Fruit fly (Drosophila melanogaster) whole organism, embryonic: ENCODE measurements around the gene CG13837.

ENCODE experiments used
- Adf1 ChIP-seq: fragments of 200-800 bp; sonication (Bioruptor generic); IDR thresholded peaks from 2 replicates; pipeline ENCODE4 v1.3.6; 2022; ENCODE audit warnings: missing biosample characterization, missing genetic modification characterization
- B-H2 ChIP-seq: fragments of 200-800 bp; sonication (Bioruptor generic); optimal IDR thresholded peaks from 2 replicates; lab custom pipeline; 2018; ENCODE audit warnings: missing biosample characterization, mild to moderate bottlenecking, missing genetic modification characterization
- CG11093 ChIP-seq: fragments of 200-800 bp; sonication (Bioruptor generic); IDR thresholded peaks from 3 replicates; pipeline ENCODE4 v1.3.6; 2022; ENCODE audit warnings: missing biosample characterization, missing genetic modification characterization
- CG11456 ChIP-seq: fragments of 200-800 bp; sonication (Bioruptor generic); IDR thresholded peaks from 3 replicates; pipeline ENCODE4 v1.3.6; 2022; ENCODE audit warnings: missing biosample characterization, missing genetic modification characterization
- CG11560 ChIP-seq: fragments of 200-800 bp; sonication (Bioruptor generic); IDR thresholded peaks from 3 replicates; pipeline ENCODE4 v1.3.6; 2022; ENCODE audit warnings: missing biosample characterization, missing genetic modification characterization
- CG13894 ChIP-seq: fragments of 200-800 bp; sonication (Bioruptor generic); optimal IDR thresholded peaks from 3 replicates; lab custom pipeline; 2018; ENCODE audit warnings: missing biosample characterization, mild to moderate bottlenecking, missing genetic modification characterization, moderate library complexity
- CG16779 ChIP-seq: fragments of 200-800 bp; sonication (Bioruptor generic); IDR thresholded peaks from 2 replicates; pipeline ENCODE4 v1.3.6; 2022; ENCODE audit warnings: missing biosample characterization, missing genetic modification characterization
- CG17568 ChIP-seq: fragments of 200-800 bp; sonication (Bioruptor generic); optimal IDR thresholded peaks from 2 replicates; lab custom pipeline; 2018; ENCODE audit warnings: missing biosample characterization, mild to moderate bottlenecking, missing genetic modification characterization, moderate library complexity
- CG18476 ChIP-seq: fragments of 200-800 bp; sonication (Bioruptor generic); optimal IDR thresholded peaks from 2 replicates; lab custom pipeline; 2016; ENCODE audit warnings: missing biosample characterization, mild to moderate bottlenecking, missing genetic modification characterization
- CG2678 ChIP-seq: fragments of 200-800 bp; sonication (Bioruptor generic); optimal IDR thresholded peaks from 3 replicates; lab custom pipeline; 2019; ENCODE audit warnings: missing biosample characterization, mild to moderate bottlenecking, missing genetic modification characterization, moderate library complexity
- CG32532 ChIP-seq: fragments of 200-800 bp; sonication (Bioruptor generic); IDR thresholded peaks from 2 replicates; pipeline ENCODE4 v1.3.6; 2022; ENCODE audit warnings: missing biosample characterization, missing genetic modification characterization
- CG3407 ChIP-seq: fragments of 200-800 bp; sonication (Bioruptor generic); optimal IDR thresholded peaks from 2 replicates; lab custom pipeline; 2018; ENCODE audit warnings: missing biosample characterization, mild to moderate bottlenecking, missing genetic modification characterization
- CG3726 ChIP-seq: fragments of 200-800 bp; sonication (Bioruptor generic); IDR thresholded peaks from 3 replicates; pipeline ENCODE4, ENCODE4 v1.3.6; 2022; ENCODE audit warnings: missing biosample characterization, missing genetic modification characterization
- CG4820 ChIP-seq: fragments of 200-800 bp; sonication (Bioruptor generic); optimal IDR thresholded peaks from 3 replicates; lab custom pipeline; 2016; ENCODE audit warnings: missing biosample characterization, missing genetic modification characterization
- CG6683 ChIP-seq: fragments of 200-800 bp; sonication (Bioruptor generic); optimal IDR thresholded peaks from 2 replicates; lab custom pipeline; 2017; ENCODE audit warnings: missing biosample characterization, mild to moderate bottlenecking, missing genetic modification characterization, missing genetic modification reagents
- Dbx ChIP-seq: fragments of 200-800 bp; sonication (Bioruptor generic); IDR thresholded peaks from 3 replicates; pipeline ENCODE4 v1.3.6; 2022; ENCODE audit warnings: missing biosample characterization, missing genetic modification characterization
- Deaf1 ChIP-seq: fragments of 200-800 bp; optimal IDR thresholded peaks from 3 replicates; lab custom pipeline; 2019; ENCODE audit warnings: missing biosample characterization, mild to moderate bottlenecking, missing genetic modification characterization, moderate library complexity
- Doc3 ChIP-seq: fragments of 200-800 bp; sonication (Bioruptor generic); IDR thresholded peaks from 3 replicates; pipeline ENCODE4 v1.3.6; 2022; ENCODE audit warnings: missing biosample characterization, missing genetic modification characterization; ENCODE audit not compliant: partially characterized antibody
- GATAe ChIP-seq: fragments of 200-800 bp; sonication (Bioruptor generic); conservative IDR thresholded peaks from 2 replicates; pipeline ENCODE4 v1.3.6; 2022; ENCODE audit warnings: missing biosample characterization, missing genetic modification characterization
- H15 ChIP-seq: fragments of 200-800 bp; sonication (Bioruptor generic); IDR thresholded peaks from 3 replicates; pipeline ENCODE4 v1.3.6; 2022; ENCODE audit warnings: missing biosample characterization, missing genetic modification characterization
- Hand ChIP-seq: fragments of 200-800 bp; sonication (Bioruptor generic); optimal IDR thresholded peaks from 2 replicates; lab custom pipeline; 2017; ENCODE audit warnings: mild to moderate bottlenecking, missing biosample characterization, missing genetic modification reagents, missing genetic modification characterization
- Jarid2 ChIP-seq: fragments of 200-800 bp; sonication (Bioruptor generic); optimal IDR thresholded peaks from 3 replicates; lab custom pipeline; 2017; ENCODE audit warnings: mild to moderate bottlenecking, missing biosample characterization, missing genetic modification reagents, missing genetic modification characterization
- MBD-R2 ChIP-seq: fragments of 200-800 bp; sonication (Bioruptor generic); IDR thresholded peaks from 2 replicates; pipeline ENCODE4 v1.3.6; 2022; ENCODE audit warnings: missing biosample characterization, missing genetic modification characterization
- Mad ChIP-seq: fragments of 200-800 bp; sonication (Bioruptor generic); optimal IDR thresholded peaks from 2 replicates; lab custom pipeline; 2016; ENCODE audit warnings: missing biosample characterization, missing genetic modification characterization
- Med ChIP-seq: fragments of 200-800 bp; sonication (Bioruptor generic); peaks from one replicate; lab custom pipeline; 2016; ENCODE audit warnings: missing biosample characterization, missing genetic modification characterization, mild to moderate bottlenecking, inconsistent platforms, moderate library complexity
- Opbp ChIP-seq: fragments of 200-800 bp; sonication (Bioruptor generic); IDR thresholded peaks from 3 replicates; pipeline ENCODE4 v1.3.6; 2022; ENCODE audit warnings: missing biosample characterization, missing genetic modification characterization; ENCODE audit not compliant: partially characterized antibody
- Pdp1 ChIP-seq, 2 experiments: fragments of 200-800 bp; sonication (Bioruptor generic); optimal IDR thresholded peaks; 3 replicates each; lab custom pipeline; 2016; ENCODE audit warnings: missing biosample characterization in 2 of 2, missing genetic modification characterization in 2 of 2, mild to moderate bottlenecking in 1 of 2, moderate library complexity in 1 of 2
- Rfx ChIP-seq: fragments of 200-800 bp; sonication (Bioruptor generic); IDR thresholded peaks from 2 replicates; pipeline ENCODE4 v1.3.6; 2022; ENCODE audit warnings: missing biosample characterization, missing genetic modification characterization
- Rx ChIP-seq: fragments of 200-800 bp; sonication (Bioruptor generic); IDR thresholded peaks from 2 replicates; pipeline ENCODE4 v1.3.6; 2022; ENCODE audit warnings: missing biosample characterization, missing genetic modification characterization
- TFAM ChIP-seq: fragments of 200-800 bp; sonication (Bioruptor generic); optimal IDR thresholded peaks from 2 replicates; lab custom pipeline; 2017; ENCODE audit warnings: missing biosample characterization, missing genetic modification characterization, inconsistent platforms
- cwo ChIP-seq: fragments of 200-800 bp; sonication (Bioruptor generic); optimal IDR thresholded peaks from 3 replicates; lab custom pipeline; 2017; ENCODE audit warnings: missing biosample characterization, missing genetic modification characterization, mild to moderate bottlenecking, moderate library complexity, missing genetic modification reagents
- exex ChIP-seq: fragments of 200-800 bp; sonication (Bioruptor generic); optimal IDR thresholded peaks from 4 replicates; lab custom pipeline; 2018; ENCODE audit warnings: missing biosample characterization, mild to moderate bottlenecking, missing genetic modification characterization, moderate library complexity
- grau ChIP-seq: fragments of 200-800 bp; optimal IDR thresholded peaks from 3 replicates; lab custom pipeline; 2019; ENCODE audit warnings: missing biosample characterization, mild to moderate bottlenecking, missing genetic modification characterization, moderate library complexity
- grn ChIP-seq: fragments of 200-800 bp; sonication (Bioruptor generic); optimal IDR thresholded peaks from 3 replicates; lab custom pipeline; 2017; ENCODE audit warnings: missing biosample characterization, missing genetic modification characterization
- h ChIP-seq: fragments of >200 bp; optimal IDR thresholded peaks from 2 replicates; lab custom pipeline; 2017
- hth ChIP-seq: fragments of >200 bp; optimal IDR thresholded peaks from 2 replicates; lab custom pipeline; 2017; ENCODE audit warnings: inconsistent platforms
- jigr1 ChIP-seq: fragments of 200-800 bp; sonication (Bioruptor generic); IDR thresholded peaks from 3 replicates; pipeline ENCODE4 v1.3.6; 2022; ENCODE audit warnings: missing biosample characterization, missing genetic modification characterization
- onecut ChIP-seq: fragments of 200-800 bp; sonication (Bioruptor generic); IDR thresholded peaks from 2 replicates; pipeline ENCODE4 v1.3.6; 2022; ENCODE audit warnings: missing biosample characterization, missing genetic modification characterization
- pfk ChIP-seq: fragments of 200-800 bp; sonication (Bioruptor generic); optimal IDR thresholded peaks from 2 replicates; lab custom pipeline; 2018; ENCODE audit warnings: missing biosample characterization, mild to moderate bottlenecking, missing genetic modification characterization, moderate library complexity
- prd ChIP-seq, 3 experiments: fragments of >200 bp in 2 of 3; fragments of 200-800 bp in 1 of 3; sonication (Bioruptor generic) in 1 of 3; optimal IDR thresholded peaks in 2 of 3; IDR thresholded peaks in 1 of 3; 2 replicates in 2 of 3; 3 replicates in 1 of 3; pipeline versions ENCODE4 v1.3.6 to Lab custom; 2017 to 2022; ENCODE audit warnings: missing biosample characterization in 1 of 3, missing genetic modification characterization in 1 of 3
- sd ChIP-seq: fragments of 200-800 bp; sonication (Bioruptor generic); optimal IDR thresholded peaks from 3 replicates; lab custom pipeline; 2018; ENCODE audit warnings: missing biosample characterization, mild to moderate bottlenecking, missing genetic modification characterization, moderate library complexity
- sens ChIP-seq: fragments of 200-800 bp; sonication (Bioruptor generic); peaks from one replicate; lab custom pipeline; 2016; ENCODE audit warnings: missing biosample characterization, missing genetic modification characterization
- sim ChIP-seq: fragments of 200-800 bp; sonication (Bioruptor generic); IDR thresholded peaks from 2 replicates; pipeline ENCODE4 v1.3.6; 2022; ENCODE audit warnings: missing biosample characterization, missing genetic modification characterization
- sima ChIP-seq: fragments of 200-800 bp; sonication (Bioruptor generic); optimal IDR thresholded peaks from 2 replicates; lab custom pipeline; 2016; ENCODE audit warnings: missing biosample characterization, missing genetic modification characterization
- sug ChIP-seq: fragments of 200-800 bp; optimal IDR thresholded peaks from 2 replicates; lab custom pipeline; 2019; ENCODE audit warnings: missing biosample characterization, mild to moderate bottlenecking, missing genetic modification characterization, moderate library complexity
- wdn ChIP-seq: fragments of 200-800 bp; sonication (Bioruptor generic); IDR thresholded peaks from 2 replicates; pipeline ENCODE4 v1.3.6; 2022; ENCODE audit warnings: missing biosample characterization, missing genetic modification characterization

The CG13837 gene

dm6 chr3R:23053936-23054335, 10.1 kb downstream of the CG13837 start, which contains the start of gene p53 (continued):
- TF ChIP-seq Mad (GFP tag; lab: Kevin White, UChicago), result peak; percentile 77
- TF ChIP-seq Rx, result peak; percentile 68
- TF ChIP-seq sima, result peak; percentile 16
- TF ChIP-seq CG3407, result peak; percentile 55
- peak; percentile 86 for TF ChIP-seq Opbp
- peak; percentile 64; the same call in 2 of the 3 replicates for TF ChIP-seq H15 (GFP tag; lab: Robert Waterston, UW)
- TF ChIP-seq Doc3 (GFP tag; lab: Robert Waterston, UW), result peak; percentile 41; the same call in 1 of the 3 replicates
- peak; percentile 74 for TF ChIP-seq onecut (GFP tag; lab: Robert Waterston, UW)
- no peak for TF ChIP-seq cwo (GFP tag; lab: Kevin White, UChicago)
- peak; percentile 8 for TF ChIP-seq CG18476 (GFP tag; lab: Kevin White, UChicago)
- peak; percentile 67 for TF ChIP-seq grau (tag; lab: Kevin White, UChicago)
- TF ChIP-seq wdn, result peak; percentile 49; the same call in 1 of the 2 replicates
- TF ChIP-seq Dbx (GFP tag; lab: Robert Waterston, UW), result peak; percentile 81; the same call in 2 of the 3 replicates
- TF ChIP-seq Deaf1 (tag; lab: Kevin White, UChicago), result peak; percentile 28
- TF ChIP-seq sim (GFP tag; lab: Robert Waterston, UW), result peak; percentile 60; the same call in 1 of the 2 replicates
- TF ChIP-seq hth, result no peak

- TF ChIP-seq prd (optimal IDR thresholded peaks at IDR 0.05; lab: Kevin White, UChicago) (no peak), prd (GFP tag; IDR thresholded peaks at IDR 0.05; lab: Robert Waterston, UW) (0 out of 3 replicates have a peak, but pooled peaks have one; percentile 4), jigr1 (GFP tag; lab: Robert Waterston, UW) (no peak), CG6683 (no peak)
- TF ChIP-seq, all 482 proteins: peak for 1
Observed at dm6 chr3R:23056113-23056512, 12.3 kb downstream of the CG13837 start.

- no peak for TF ChIP-seq CG32532 (GFP tag; lab: Robert Waterston, UW)
- TF ChIP-seq CG13894 (tag; lab: Kevin White, UChicago), result peak; percentile 12
- no peak for TF ChIP-seq wdn
- peak; percentile 9 for TF ChIP-seq B-H2 (GFP tag; lab: Kevin White, UChicago)
- no peak for TF ChIP-seq sens
- TF ChIP-seq Rfx (GFP tag; lab: Robert Waterston, UW), result 0 out of 2 replicates have a peak, but pooled peaks have one; percentile 19
- peak; percentile 55 for TF ChIP-seq sug (tag; lab: Kevin White, UChicago)
- TF ChIP-seq exex (tag; lab: Kevin White, UChicago), result peak; percentile 51
- TF ChIP-seq Med, result peak; percentile 9
- peak; percentile 77 for TF ChIP-seq grn (GFP tag; lab: Kevin White, UChicago)
- TF ChIP-seq CG2678 (tag; lab: Kevin White, UChicago), result peak; percentile 4
- TF ChIP-seq Hand, result no peak
- TF ChIP-seq Pdp1 (GFP tag; optimal IDR thresholded peaks at IDR 0.05; lab: Kevin White, UChicago), result peak in 1 of 2 experiments; percentile 12
- TF ChIP-seq GATAe (GFP tag; lab: Robert Waterston, UW), result peak; percentile 39; the same call in 1 of the 2 replicates
Observed at dm6 chr3R:23056753-23057152, 13.0 kb downstream of the CG13837 start.

- no peak for TF ChIP-seq CG3726
- no peak for TF ChIP-seq h (lab: Kevin White, UChicago)
- no peak for TF ChIP-seq TFAM (GFP tag; lab: Kevin White, UChicago)
- no peak for TF ChIP-seq CG4820 (GFP tag; lab: Kevin White, UChicago)
- TF ChIP-seq CG11560, result no peak
- TF ChIP-seq Med, result peak; percentile 72
- no peak for TF ChIP-seq CG17568 (GFP tag; lab: Kevin White, UChicago)
- TF ChIP-seq Jarid2 (GFP tag; lab: Kevin White, UChicago), result peak; percentile 14
- no peak for TF ChIP-seq CG11093
- 0 out of 2 replicates have a peak, but pooled peaks have one; percentile 9 for TF ChIP-seq MBD-R2
- peak; percentile 29 for TF ChIP-seq pfk
- 0 out of 3 replicates have a peak, but pooled peaks have one; percentile 42 for TF ChIP-seq CG11456 (GFP tag; lab: Robert Waterston, UW)
- TF ChIP-seq Adf1 (GFP tag; lab: Robert Waterston, UW), result peak; percentile 93
- TF ChIP-seq CG16779 (GFP tag; lab: Robert Waterston, UW), result no peak
- TF ChIP-seq sd (tag; lab: Kevin White, UChicago), result peak; percentile 10
Observed at dm6 chr3R:23057390-23057789, 13.6 kb downstream of the CG13837 start.
